Fruit fly (Drosophila melanogaster) whole organism, embryonic: ENCODE data around the gene ng2.
A peak's percentile ranks its signal among the peaks of the same experiment; 100 is the strongest.

Experiments used
- Ada2b ChIP-seq: fragments of 200-800 bp; sonication (Bioruptor generic); IDR thresholded peaks from 2 replicates; pipeline ENCODE4 v1.3.6; 2022; ENCODE audit warnings: missing biosample characterization, missing genetic modification characterization
- CG10209 ChIP-seq: fragments of 200-800 bp; sonication (Bioruptor generic); optimal IDR thresholded peaks from 3 replicates; lab custom pipeline; 2017; ENCODE audit warnings: missing biosample characterization, mild to moderate bottlenecking, missing genetic modification characterization, missing genetic modification reagents
- CG12299 ChIP-seq: fragments of 200-800 bp; sonication (Bioruptor generic); optimal IDR thresholded peaks from 2 replicates; lab custom pipeline; 2018; ENCODE audit warnings: missing biosample characterization, mild to moderate bottlenecking, missing genetic modification characterization
- CG12769 ChIP-seq: fragments of 200-800 bp; sonication (Bioruptor generic); optimal IDR thresholded peaks from 2 replicates; lab custom pipeline; 2019; ENCODE audit warnings: missing biosample characterization, mild to moderate bottlenecking, missing genetic modification characterization, moderate library complexity
- CG13296 ChIP-seq: fragments of 200-800 bp; sonication (Bioruptor generic); optimal IDR thresholded peaks from 3 replicates; lab custom pipeline; 2018; ENCODE audit warnings: missing biosample characterization, mild to moderate bottlenecking, missing genetic modification characterization
- CG13424 ChIP-seq: fragments of 200-800 bp; sonication (Bioruptor generic); optimal IDR thresholded peaks from 2 replicates; lab custom pipeline; 2019; ENCODE audit warnings: missing biosample characterization, mild to moderate bottlenecking, missing genetic modification characterization, moderate library complexity
- CG14441 ChIP-seq: fragments of 200-800 bp; sonication (Bioruptor generic); IDR thresholded peaks from 2 replicates; pipeline ENCODE4 v1.3.6; 2022; ENCODE audit warnings: missing biosample characterization, missing genetic modification characterization
- CG15696 ChIP-seq: fragments of 200-800 bp; sonication (Bioruptor generic); optimal IDR thresholded peaks from 2 replicates; lab custom pipeline; 2019; ENCODE audit warnings: missing biosample characterization, mild to moderate bottlenecking, missing genetic modification characterization, moderate library complexity
- CG17361 ChIP-seq: fragments of 200-800 bp; sonication (Bioruptor generic); IDR thresholded peaks from 3 replicates; pipeline ENCODE4 v1.3.6; 2022; ENCODE audit warnings: missing biosample characterization, missing genetic modification characterization
- CG31441 ChIP-seq: fragments of 200-800 bp; sonication (Bioruptor generic); IDR thresholded peaks from 2 replicates; pipeline ENCODE4 v1.3.6; 2022; ENCODE audit warnings: missing biosample characterization, missing genetic modification characterization
- CG3281 ChIP-seq: fragments of 200-800 bp; sonication (Bioruptor generic); optimal IDR thresholded peaks from 3 replicates; lab custom pipeline; 2017; ENCODE audit warnings: missing biosample characterization, mild to moderate bottlenecking, missing genetic modification characterization
- CG33557 ChIP-seq: fragments of 200-800 bp; sonication (Bioruptor generic); optimal IDR thresholded peaks from 2 replicates; lab custom pipeline; 2019; ENCODE audit warnings: missing biosample characterization, mild to moderate bottlenecking, missing genetic modification characterization, moderate library complexity
- CG34376 ChIP-seq: fragments of 200-800 bp; sonication (Bioruptor generic); optimal IDR thresholded peaks from 2 replicates; lab custom pipeline; 2018; ENCODE audit warnings: missing biosample characterization, mild to moderate bottlenecking, missing genetic modification characterization
- CG34422 ChIP-seq: fragments of 200-800 bp; sonication (Bioruptor generic); IDR thresholded peaks from 3 replicates; pipeline ENCODE4 v1.3.6; 2022; ENCODE audit warnings: missing biosample characterization, missing genetic modification characterization
- CG6765 ChIP-seq: fragments of 200-800 bp; sonication (Bioruptor generic); optimal IDR thresholded peaks from 3 replicates; lab custom pipeline; 2017; ENCODE audit warnings: missing biosample characterization, mild to moderate bottlenecking, missing genetic modification characterization
- CG7839 ChIP-seq: fragments of 200-800 bp; sonication (Bioruptor generic); optimal IDR thresholded peaks from 3 replicates; lab custom pipeline; 2018; ENCODE audit warnings: missing biosample characterization, mild to moderate bottlenecking, missing genetic modification characterization, moderate library complexity
- CG8290 ChIP-seq, 3 experiments: fragments of 200-800 bp; sonication (Bioruptor generic); optimal IDR thresholded peaks; 2 replicates each; lab custom pipeline; 2016 to 2019; ENCODE audit warnings: missing biosample characterization in 3 of 3, missing genetic modification characterization in 3 of 3, mild to moderate bottlenecking in 2 of 3, moderate library complexity in 1 of 3
- D ChIP-seq, 2 experiments: fragments of 200-800 bp in 1 of 2; fragments of >200 bp in 1 of 2; sonication (Bioruptor generic) in 1 of 2; optimal IDR thresholded peaks; 2 replicates in 1 of 2; 3 replicates in 1 of 2; lab custom pipeline; 2017; ENCODE audit warnings: mild to moderate bottlenecking in 1 of 2, missing biosample characterization in 1 of 2, missing genetic modification characterization in 1 of 2, missing genetic modification reagents in 1 of 2
- Fer3 ChIP-seq: fragments of 200-800 bp; sonication (Bioruptor generic); optimal IDR thresholded peaks from 2 replicates; lab custom pipeline; 2018; ENCODE audit warnings: missing biosample characterization, mild to moderate bottlenecking, missing genetic modification characterization, moderate library complexity
- Hr78 ChIP-seq, 2 experiments: fragments of 200-800 bp in 1 of 2; fragments of >200 bp in 1 of 2; sonication (Bioruptor generic) in 1 of 2; optimal IDR thresholded peaks; 2 replicates each; lab custom pipeline; 2017 to 2019; ENCODE audit warnings: missing biosample characterization in 2 of 2, missing genetic modification characterization in 2 of 2, mild to moderate bottlenecking in 1 of 2, moderate library complexity in 1 of 2
- Jarid2 ChIP-seq: fragments of 200-800 bp; sonication (Bioruptor generic); optimal IDR thresholded peaks from 3 replicates; lab custom pipeline; 2017; ENCODE audit warnings: mild to moderate bottlenecking, missing biosample characterization, missing genetic modification reagents, missing genetic modification characterization
- Max ChIP-seq: fragments of 200-800 bp; sonication (Bioruptor generic); optimal IDR thresholded peaks from 2 replicates; lab custom pipeline; 2016; ENCODE audit warnings: missing biosample characterization, mild to moderate bottlenecking, missing genetic modification characterization
- Meics ChIP-seq: fragments of 200-800 bp; sonication (Bioruptor generic); optimal IDR thresholded peaks from 2 replicates; lab custom pipeline; 2017; ENCODE audit warnings: missing biosample characterization, mild to moderate bottlenecking, missing genetic modification characterization
- NK7.1 ChIP-seq: fragments of 200-800 bp; sonication (Bioruptor generic); optimal IDR thresholded peaks from 3 replicates; lab custom pipeline; 2016; ENCODE audit warnings: missing biosample characterization, missing genetic modification characterization
- Oli ChIP-seq: fragments of 200-800 bp; sonication (Bioruptor generic); optimal IDR thresholded peaks from 2 replicates; lab custom pipeline; 2018; ENCODE audit warnings: missing biosample characterization, mild to moderate bottlenecking, missing genetic modification characterization, moderate library complexity
- Opbp ChIP-seq: fragments of 200-800 bp; sonication (Bioruptor generic); IDR thresholded peaks from 3 replicates; pipeline ENCODE4 v1.3.6; 2022; ENCODE audit warnings: missing biosample characterization, missing genetic modification characterization; ENCODE audit not compliant: partially characterized antibody
- Ssrp ChIP-seq: fragments of 200-800 bp; sonication (Bioruptor generic); optimal IDR thresholded peaks from 2 replicates; lab custom pipeline; 2018; ENCODE audit warnings: missing biosample characterization, mild to moderate bottlenecking, missing genetic modification characterization, moderate library complexity
- ab ChIP-seq: fragments of 200-800 bp; sonication (Bioruptor generic); optimal IDR thresholded peaks from 2 replicates; lab custom pipeline; 2016; ENCODE audit warnings: missing biosample characterization, missing genetic modification characterization
- abd-A ChIP-seq: fragments of 200-800 bp; sonication (Bioruptor generic); optimal IDR thresholded peaks from 3 replicates; lab custom pipeline; 2019; ENCODE audit warnings: missing biosample characterization, mild to moderate bottlenecking, missing genetic modification characterization, moderate library complexity
- cg ChIP-seq: fragments of 200-800 bp; sonication (Bioruptor generic); optimal IDR thresholded peaks from 3 replicates; lab custom pipeline; 2019; ENCODE audit warnings: missing biosample characterization, mild to moderate bottlenecking, missing genetic modification characterization, moderate library complexity
- dm ChIP-seq: fragments of 200-800 bp; sonication (Bioruptor generic); optimal IDR thresholded peaks from 3 replicates; lab custom pipeline; 2016; ENCODE audit warnings: missing biosample characterization, missing genetic modification characterization
- dysf ChIP-seq: fragments of 200-800 bp; sonication (Bioruptor generic); IDR thresholded peaks from 3 replicates; pipeline ENCODE4 v1.3.6; 2022; ENCODE audit warnings: missing biosample characterization, missing genetic modification characterization
- fd64A ChIP-seq: fragments of 200-800 bp; sonication (Bioruptor generic); optimal IDR thresholded peaks from 3 replicates; lab custom pipeline; 2018; ENCODE audit warnings: missing biosample characterization, mild to moderate bottlenecking, missing genetic modification characterization
- gem ChIP-seq: fragments of 200-800 bp; sonication (Bioruptor generic); optimal IDR thresholded peaks from 2 replicates; lab custom pipeline; 2019; ENCODE audit warnings: missing biosample characterization, mild to moderate bottlenecking, missing genetic modification characterization, moderate library complexity
- grau ChIP-seq: fragments of 200-800 bp; optimal IDR thresholded peaks from 3 replicates; lab custom pipeline; 2019; ENCODE audit warnings: missing biosample characterization, mild to moderate bottlenecking, missing genetic modification characterization, moderate library complexity
- hkb ChIP-seq, 2 experiments: fragments of 200-800 bp in 1 of 2; fragments of >200 bp in 1 of 2; sonication (Bioruptor generic) in 1 of 2; IDR thresholded peaks in 1 of 2; optimal IDR thresholded peaks in 1 of 2; 2 replicates each; pipeline versions ENCODE4 v1.3.6 to Lab custom; 2017 to 2022; ENCODE audit warnings: missing biosample characterization in 1 of 2, missing genetic modification characterization in 1 of 2
- lab ChIP-seq: fragments of 200-800 bp; sonication (Bioruptor generic); optimal IDR thresholded peaks from 3 replicates; lab custom pipeline; 2017; ENCODE audit warnings: missing biosample characterization, missing genetic modification characterization, mild to moderate bottlenecking, moderate library complexity, missing genetic modification reagents
- nmo ChIP-seq: fragments of 200-800 bp; sonication (Bioruptor generic); optimal IDR thresholded peaks from 2 replicates; lab custom pipeline; 2018; ENCODE audit warnings: missing biosample characterization, mild to moderate bottlenecking, missing genetic modification characterization, moderate library complexity
- otp ChIP-seq: fragments of 200-800 bp; sonication (Bioruptor generic); IDR thresholded peaks from 3 replicates; pipeline ENCODE4, ENCODE4 v1.3.6; 2022; ENCODE audit warnings: missing biosample characterization, missing genetic modification characterization
- pb ChIP-seq: fragments of 200-800 bp; sonication (Bioruptor generic); optimal IDR thresholded peaks from 3 replicates; lab custom pipeline; 2016; ENCODE audit warnings: missing biosample characterization, missing genetic modification characterization
- ranshi ChIP-seq: fragments of 200-800 bp; sonication (Bioruptor generic); IDR thresholded peaks from 2 replicates; pipeline ENCODE4 v1.3.6; 2022; ENCODE audit warnings: missing biosample characterization, missing genetic modification characterization
- shn ChIP-seq: fragments of 200-800 bp; sonication (Bioruptor generic); optimal IDR thresholded peaks from 3 replicates; lab custom pipeline; 2016; ENCODE audit warnings: missing biosample characterization, missing genetic modification characterization
- slou ChIP-seq: fragments of 200-800 bp; sonication (Bioruptor generic); optimal IDR thresholded peaks from 3 replicates; lab custom pipeline; 2016; ENCODE audit warnings: missing biosample characterization, missing genetic modification characterization
- tio ChIP-seq: fragments of 200-800 bp; sonication (Bioruptor generic); optimal IDR thresholded peaks from 2 replicates; lab custom pipeline; 2017; ENCODE audit warnings: missing biosample characterization, missing genetic modification characterization, inconsistent platforms
- unpg ChIP-seq: fragments of 200-800 bp; sonication (Bioruptor generic); optimal IDR thresholded peaks from 3 replicates; lab custom pipeline; 2018; ENCODE audit warnings: missing biosample characterization, mild to moderate bottlenecking, missing genetic modification characterization, moderate library complexity
- vfl ChIP-seq: fragments of 200-800 bp; sonication (Bioruptor generic); optimal IDR thresholded peaks from 2 replicates; lab custom pipeline; 2016; ENCODE audit warnings: missing biosample characterization, missing genetic modification characterization

Gene ng2

dm6 chrX:3288909-3289706 is 48.7 kb upstream of the ng2 start (continued):
- TF ChIP-seq CG3281 (GFP tag; lab: Kevin White, UChicago) (peak; percentile 54), hkb (optimal IDR thresholded peaks at IDR 0.05; lab: Kevin White, UChicago) (no peak), hkb (GFP tag; IDR thresholded peaks at IDR 0.05; lab: Robert Waterston, UW) (peak; percentile 31; the same call in 1 of the 2 replicates), CG12299 (tag; lab: Kevin White, UChicago) (no peak), CG34376 (GFP tag; lab: Kevin White, UChicago) (no peak), Opbp (GFP tag; lab: Robert Waterston, UW) (no peak), slou (peak; percentile 22), CG34422 (GFP tag; lab: Robert Waterston, UW) (peak; percentile 47; the same call in 1 of the 3 replicates), grau (tag; lab: Kevin White, UChicago) (peak; percentile 55), CG12769 (no peak), fd64A (GFP tag; lab: Kevin White, UChicago) (no peak), CG7839 (peak; percentile 52), CG15696 (tag; lab: Kevin White, UChicago) (no peak), CG13296 (GFP tag; lab: Kevin White, UChicago) (no peak), CG33557 (GFP tag; lab: Kevin White, UChicago) (no peak), CG14441 (GFP tag; lab: Robert Waterston, UW) (peak; percentile 46; the same call in 1 of the 2 replicates), unpg (GFP tag; lab: Kevin White, UChicago) (peak; percentile 37), CG10209 (GFP tag; lab: Kevin White, UChicago) (peak; percentile 4), CG8290 (GFP tag; optimal IDR thresholded peaks at IDR 0.05; lab: Kevin White, UChicago) (peak; percentile 39), CG8290 (tag; optimal IDR thresholded peaks at IDR 0.05; lab: Kevin White, UChicago) (peak; percentile 23 to 30), NK7.1 (GFP tag; lab: Kevin White, UChicago) (no peak), CG6765 (peak; percentile 41), CG31441 (GFP tag; lab: Robert Waterston, UW) (peak; percentile 41), Oli (tag; lab: Kevin White, UChicago) (peak; percentile 61), nmo (peak; percentile 56), gem (tag; lab: Kevin White, UChicago) (peak; percentile 67), pb (GFP tag; lab: Kevin White, UChicago) (no peak), abd-A (tag; lab: Kevin White, UChicago) (peak; percentile 16), cg (GFP tag; lab: Kevin White, UChicago) (peak; percentile 69), vfl (no peak), tio (GFP tag; lab: Kevin White, UChicago) (peak; percentile 8), CG17361 (GFP tag; lab: Robert Waterston, UW) (peak; percentile 69; the same call in 2 of the 3 replicates), Jarid2 (peak; percentile 90), Meics (peak; percentile 51), Hr78 (GFP tag; optimal IDR thresholded peaks at IDR 0.05; lab: Kevin White, UChicago) (no peak), shn (GFP tag; lab: Kevin White, UChicago) (no peak), ab (GFP tag; lab: Kevin White, UChicago) (no peak), D (optimal IDR thresholded peaks at IDR 0.05; lab: Kevin White, UChicago) (no peak), D (GFP tag; optimal IDR thresholded peaks at IDR 0.05; lab: Kevin White, UChicago) (peak; percentile 18), otp (GFP tag; lab: Robert Waterston, UW) (peak; percentile 49; the same call in 1 of the 3 replicates), dysf (GFP tag; lab: Robert Waterston, UW) (peak; percentile 60), dm (GFP tag; lab: Kevin White, UChicago) (peak; percentile 14), CG13424 (peak; percentile 59), ranshi (peak; percentile 13; the same call in 1 of the 2 replicates), Fer3 (peak; percentile 22), Ssrp (tag; lab: Kevin White, UChicago) (peak; percentile 43), Max (peak; percentile 7), Ada2b (GFP tag; lab: Robert Waterston, UW) (peak; percentile 42; the same call in 1 of the 2 replicates), lab (GFP tag; lab: Kevin White, UChicago) (peak; percentile 41)
